Fruit fly (Drosophila melanogaster) whole organism, embryonic: ENCODE measurements around the gene PAN3.

Experiments used
- Adf1 ChIP-seq: fragments of 200-800 bp; sonication (Bioruptor generic); IDR thresholded peaks from 2 replicates; pipeline ENCODE4 v1.3.6; 2022; ENCODE audit warnings: missing biosample characterization, missing genetic modification characterization
- CG10321 ChIP-seq: fragments of 200-800 bp; sonication (Bioruptor generic); IDR thresholded peaks from 2 replicates; pipeline ENCODE4 v1.3.6; 2022; ENCODE audit warnings: missing biosample characterization, missing genetic modification characterization
- CG10366 ChIP-seq: fragments of 200-800 bp; sonication (Bioruptor generic); IDR thresholded peaks from 2 replicates; pipeline ENCODE4 v1.3.6; 2022; ENCODE audit warnings: missing biosample characterization, missing genetic modification characterization
- CG10543 ChIP-seq: fragments of 200-800 bp; sonication (Bioruptor generic); optimal IDR thresholded peaks from 3 replicates; lab custom pipeline; 2017; ENCODE audit warnings: missing biosample characterization, mild to moderate bottlenecking, missing genetic modification characterization, moderate library complexity
- CG11247 ChIP-seq: fragments of 200-800 bp; sonication (Bioruptor generic); IDR thresholded peaks from 2 replicates; pipeline ENCODE4 v1.3.6; 2022; ENCODE audit warnings: missing biosample characterization, missing genetic modification characterization
- CG12659 ChIP-seq: fragments of 200-800 bp; sonication (Bioruptor generic); optimal IDR thresholded peaks from 3 replicates; lab custom pipeline; 2017; ENCODE audit warnings: mild to moderate bottlenecking, missing biosample characterization, missing genetic modification reagents, missing genetic modification characterization
- CG13894 ChIP-seq: fragments of 200-800 bp; sonication (Bioruptor generic); optimal IDR thresholded peaks from 3 replicates; lab custom pipeline; 2018; ENCODE audit warnings: missing biosample characterization, mild to moderate bottlenecking, missing genetic modification characterization, moderate library complexity
- CG1792 ChIP-seq: fragments of 200-800 bp; sonication (Bioruptor generic); optimal IDR thresholded peaks from 2 replicates; lab custom pipeline; 2016; ENCODE audit warnings: missing biosample characterization, missing genetic modification characterization
- CG31365 ChIP-seq: fragments of 200-800 bp; sonication (Bioruptor generic); optimal IDR thresholded peaks from 2 replicates; lab custom pipeline; 2018; ENCODE audit warnings: missing biosample characterization, mild to moderate bottlenecking, missing genetic modification characterization
- CG3163 ChIP-seq: fragments of 200-800 bp; sonication (Bioruptor generic); optimal IDR thresholded peaks from 3 replicates; lab custom pipeline; 2016; ENCODE audit warnings: missing biosample characterization, missing genetic modification characterization
- CG34224 ChIP-seq: fragments of 200-800 bp; sonication (Bioruptor generic); IDR thresholded peaks from 3 replicates; pipeline ENCODE4 v1.3.6; 2022; ENCODE audit warnings: missing biosample characterization, missing genetic modification characterization; ENCODE audit not compliant: partially characterized antibody
- CG3847 ChIP-seq: fragments of 200-800 bp; sonication (Bioruptor generic); IDR thresholded peaks from 2 replicates; pipeline ENCODE4 v1.3.6; 2022; ENCODE audit warnings: missing biosample characterization, missing genetic modification characterization
- CG4328 ChIP-seq: fragments of 200-800 bp; sonication (Bioruptor generic); optimal IDR thresholded peaks from 3 replicates; lab custom pipeline; 2017; ENCODE audit warnings: missing biosample characterization, missing genetic modification reagents, missing genetic modification characterization
- CG7271 ChIP-seq: fragments of 200-800 bp; sonication (Bioruptor generic); optimal IDR thresholded peaks from 2 replicates; lab custom pipeline; 2018; ENCODE audit warnings: missing biosample characterization, mild to moderate bottlenecking, missing genetic modification characterization, moderate library complexity
- CG7786 ChIP-seq: fragments of 200-800 bp; sonication (Bioruptor generic); optimal IDR thresholded peaks from 2 replicates; lab custom pipeline; 2016; ENCODE audit warnings: missing biosample characterization, missing genetic modification characterization
- CG8944 ChIP-seq: fragments of 200-800 bp; sonication (Bioruptor generic); optimal IDR thresholded peaks from 3 replicates; lab custom pipeline; 2016; ENCODE audit warnings: missing biosample characterization, missing genetic modification characterization
- CG9876 ChIP-seq: fragments of 200-800 bp; sonication (Bioruptor generic); optimal IDR thresholded peaks from 2 replicates; lab custom pipeline; 2016; ENCODE audit warnings: missing biosample characterization, missing genetic modification characterization
- Dbx ChIP-seq: fragments of 200-800 bp; sonication (Bioruptor generic); IDR thresholded peaks from 3 replicates; pipeline ENCODE4 v1.3.6; 2022; ENCODE audit warnings: missing biosample characterization, missing genetic modification characterization
- Dref ChIP-seq: fragments of 200-800 bp; sonication (Bioruptor generic); IDR thresholded peaks from 2 replicates; pipeline ENCODE4 v1.3.6; 2022; ENCODE audit warnings: missing biosample characterization, missing genetic modification characterization
- E2f1 ChIP-seq: fragments of 200-800 bp; sonication (Bioruptor generic); IDR thresholded peaks from 2 replicates; pipeline ENCODE4 v1.3.6; 2022; ENCODE audit warnings: missing biosample characterization, missing genetic modification characterization
- Ets65A ChIP-seq: fragments of 200-800 bp; sonication (Bioruptor generic); peaks from one replicate; lab custom pipeline; 2016; ENCODE audit warnings: missing biosample characterization, missing genetic modification characterization
- HmgZ ChIP-seq: fragments of 200-800 bp; sonication (Bioruptor generic); optimal IDR thresholded peaks from 2 replicates; lab custom pipeline; 2018; ENCODE audit warnings: missing biosample characterization, mild to moderate bottlenecking, missing genetic modification characterization
- Nf-YA ChIP-seq: fragments of 200-800 bp; sonication (Bioruptor generic); IDR thresholded peaks from 2 replicates; pipeline ENCODE4 v1.3.6; 2022; ENCODE audit warnings: missing biosample characterization, missing genetic modification characterization
- Poxn ChIP-seq: fragments of 200-800 bp; sonication (Bioruptor generic); IDR thresholded peaks from 2 replicates; pipeline ENCODE4 v1.3.6; 2022; ENCODE audit warnings: missing biosample characterization, missing genetic modification characterization
- Side ChIP-seq: fragments of 200-800 bp; sonication (Bioruptor generic); optimal IDR thresholded peaks from 2 replicates; lab custom pipeline; 2016; ENCODE audit warnings: missing biosample characterization, missing genetic modification characterization
- Trl ChIP-seq, 3 experiments: fragments of >200 bp in 2 of 3; fragments of 200-800 bp in 1 of 3; sonication (Bioruptor generic) in 1 of 3; optimal IDR thresholded peaks; 2 replicates in 1 of 3; 3 replicates in 2 of 3; lab custom pipeline; 2016 to 2017; ENCODE audit warnings: missing biosample characterization in 1 of 3, missing genetic modification characterization in 1 of 3
- ab ChIP-seq: fragments of 200-800 bp; sonication (Bioruptor generic); optimal IDR thresholded peaks from 2 replicates; lab custom pipeline; 2016; ENCODE audit warnings: missing biosample characterization, missing genetic modification characterization
- al ChIP-seq: fragments of 200-800 bp; sonication (Bioruptor generic); IDR thresholded peaks from 2 replicates; pipeline ENCODE4 v1.3.6; 2022; ENCODE audit warnings: missing biosample characterization, missing genetic modification characterization
- bab2 ChIP-seq: fragments of 200-800 bp; sonication (Bioruptor generic); optimal IDR thresholded peaks from 2 replicates; lab custom pipeline; 2016; ENCODE audit warnings: missing biosample characterization, missing genetic modification characterization
- btn ChIP-seq: fragments of 200-800 bp; sonication (Bioruptor generic); optimal IDR thresholded peaks from 2 replicates; lab custom pipeline; 2016; ENCODE audit warnings: missing biosample characterization, missing genetic modification characterization
- caup ChIP-seq: fragments of 200-800 bp; sonication (Bioruptor generic); optimal IDR thresholded peaks from 3 replicates; lab custom pipeline; 2017; ENCODE audit warnings: missing biosample characterization, mild to moderate bottlenecking, missing genetic modification characterization, moderate library complexity; ENCODE audit not compliant: severe bottlenecking
- chif ChIP-seq, 2 experiments: fragments of 200-800 bp; sonication (Bioruptor generic); optimal IDR thresholded peaks; 3 replicates each; lab custom pipeline; 2016; ENCODE audit warnings: missing biosample characterization in 2 of 2, missing genetic modification characterization in 2 of 2
- crol ChIP-seq: fragments of 200-800 bp; sonication (Bioruptor generic); IDR thresholded peaks from 2 replicates; pipeline ENCODE4 v1.3.6; 2022; ENCODE audit warnings: missing biosample characterization, missing genetic modification characterization
- dan ChIP-seq: fragments of 200-800 bp; sonication (Bioruptor generic); IDR thresholded peaks from 2 replicates; pipeline ENCODE4 v1.3.6; 2022; ENCODE audit warnings: missing biosample characterization, missing genetic modification characterization
- dimm ChIP-seq: fragments of 200-800 bp; sonication (Bioruptor generic); IDR thresholded peaks from 2 replicates; pipeline ENCODE4 v1.3.6; 2022; ENCODE audit warnings: missing biosample characterization, missing genetic modification characterization
- ftz-f1 ChIP-seq: fragments of 200-800 bp; sonication (Bioruptor generic); optimal IDR thresholded peaks from 2 replicates; lab custom pipeline; 2016; ENCODE audit warnings: missing biosample characterization, missing genetic modification characterization
- jing ChIP-seq: fragments of 200-800 bp; sonication (Bioruptor generic); optimal IDR thresholded peaks from 2 replicates; lab custom pipeline; 2018; ENCODE audit warnings: missing biosample characterization, mild to moderate bottlenecking, missing genetic modification characterization
- kay ChIP-seq: fragments of 200-800 bp; sonication (Bioruptor generic); optimal IDR thresholded peaks from 2 replicates; lab custom pipeline; 2016; ENCODE audit warnings: missing biosample characterization, missing genetic modification characterization
- kni ChIP-seq: fragments of 200-800 bp; sonication (Bioruptor generic); optimal IDR thresholded peaks from 3 replicates; lab custom pipeline; 2017; ENCODE audit warnings: mild to moderate bottlenecking, missing biosample characterization, missing genetic modification reagents, missing genetic modification characterization
- nau ChIP-seq: fragments of 200-800 bp; sonication (Bioruptor generic); optimal IDR thresholded peaks from 3 replicates; lab custom pipeline; 2017; ENCODE audit warnings: missing biosample characterization, mild to moderate bottlenecking, missing genetic modification characterization, missing genetic modification reagents
- p53 ChIP-seq: fragments of 200-800 bp; sonication (Bioruptor generic); optimal IDR thresholded peaks from 2 replicates; lab custom pipeline; 2016; ENCODE audit warnings: missing biosample characterization, missing genetic modification characterization
- pfk ChIP-seq: fragments of 200-800 bp; sonication (Bioruptor generic); optimal IDR thresholded peaks from 2 replicates; lab custom pipeline; 2018; ENCODE audit warnings: missing biosample characterization, mild to moderate bottlenecking, missing genetic modification characterization, moderate library complexity
- prd ChIP-seq, 3 experiments: fragments of >200 bp in 2 of 3; fragments of 200-800 bp in 1 of 3; sonication (Bioruptor generic) in 1 of 3; optimal IDR thresholded peaks in 2 of 3; IDR thresholded peaks in 1 of 3; 2 replicates in 2 of 3; 3 replicates in 1 of 3; pipeline versions ENCODE4 v1.3.6 to Lab custom; 2017 to 2022; ENCODE audit warnings: missing biosample characterization in 1 of 3, missing genetic modification characterization in 1 of 3
- sim ChIP-seq: fragments of 200-800 bp; sonication (Bioruptor generic); IDR thresholded peaks from 2 replicates; pipeline ENCODE4 v1.3.6; 2022; ENCODE audit warnings: missing biosample characterization, missing genetic modification characterization
- slp2 ChIP-seq: fragments of 200-800 bp; sonication (Bioruptor generic); optimal IDR thresholded peaks from 2 replicates; lab custom pipeline; 2016; ENCODE audit warnings: missing biosample characterization, missing genetic modification characterization
- sob ChIP-seq: fragments of 200-800 bp; sonication (Bioruptor generic); IDR thresholded peaks from 2 replicates; pipeline ENCODE4 v1.3.6; 2022; ENCODE audit warnings: missing biosample characterization, missing genetic modification characterization
- tna ChIP-seq: fragments of 200-800 bp; sonication (Bioruptor generic); IDR thresholded peaks from 2 replicates; pipeline ENCODE4 v1.3.6; 2022; ENCODE audit warnings: missing biosample characterization, missing genetic modification characterization; ENCODE audit not compliant: partially characterized antibody
- z ChIP-seq: fragments of 200-800 bp; sonication (Bioruptor generic); IDR thresholded peaks from 3 replicates; pipeline ENCODE4 v1.3.6; 2022; ENCODE audit warnings: missing biosample characterization, missing genetic modification characterization
- zfh2 ChIP-seq: fragments of 200-800 bp; sonication (Bioruptor generic); optimal IDR thresholded peaks from 2 replicates; lab custom pipeline; 2016; ENCODE audit warnings: missing biosample characterization, missing genetic modification characterization

PAN3 gene

DNA sequence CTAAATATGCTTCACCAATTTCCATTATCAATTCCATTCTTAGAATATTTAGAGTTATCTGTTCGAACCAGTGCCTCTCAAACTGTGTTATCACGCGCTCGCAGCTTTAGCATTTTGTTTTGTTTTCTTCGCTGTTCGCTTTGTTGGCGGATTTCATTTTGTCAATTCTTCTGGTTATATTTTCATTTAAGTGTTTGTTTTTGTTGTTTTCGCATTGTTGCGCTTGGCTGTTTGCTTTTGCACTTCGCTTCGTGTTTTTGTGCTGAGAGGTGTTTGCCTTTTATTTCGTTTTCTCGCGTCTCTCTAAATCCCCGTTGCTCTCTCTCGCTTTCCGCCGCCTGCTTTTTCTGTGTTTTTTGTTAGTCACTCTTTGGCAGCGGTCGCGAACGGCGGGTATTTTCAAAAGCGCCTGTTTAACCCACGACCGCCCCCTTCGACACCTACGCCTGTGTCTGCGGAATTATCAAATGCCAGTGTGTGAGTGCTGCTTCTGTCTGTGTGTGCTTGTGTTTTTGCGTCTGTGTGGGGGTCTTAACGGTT, 6.7 kb downstream of the PAN3 start (continued):
- TF ChIP-seq Nf-YA (GFP tag; lab: Robert Waterston, UW) (0 out of 2 replicates have a peak, but pooled peaks have one; percentile 10), ab (GFP tag; lab: Kevin White, UChicago) (no peak), CG31365 (tag; lab: Kevin White, UChicago) (peak; percentile 58), CG10366 (GFP tag; lab: Robert Waterston, UW) (0 out of 2 replicates have a peak, but pooled peaks have one; percentile 27), slp2 (peak; percentile 31), nau (GFP tag; lab: Kevin White, UChicago) (peak; percentile 39), CG34224 (peak; percentile 47; the same call in 2 of the 3 replicates), CG3163 (GFP tag; lab: Kevin White, UChicago) (peak; percentile 46), caup (GFP tag; lab: Kevin White, UChicago) (peak; percentile 77), CG11247 (GFP tag; lab: Robert Waterston, UW) (peak; percentile 57), sob (peak; percentile 58; the same call in 1 of the 2 replicates), Dbx (peak; percentile 61; the same call in 1 of the 3 replicates), CG10543 (GFP tag; lab: Kevin White, UChicago) (peak; percentile 88), kni (GFP tag; lab: Kevin White, UChicago) (peak; percentile 37), dimm (GFP tag; lab: Robert Waterston, UW) (no peak), btn (GFP tag; lab: Kevin White, UChicago) (no peak), E2f1 (no peak), dan (GFP tag; lab: Robert Waterston, UW) (no peak), Adf1 (GFP tag; lab: Robert Waterston, UW) (peak; percentile 74), p53 (GFP tag; lab: Kevin White, UChicago) (peak; percentile 34), sim (GFP tag; lab: Robert Waterston, UW) (0 out of 2 replicates have a peak, but pooled peaks have one; percentile 21), CG12659 (GFP tag; lab: Kevin White, UChicago) (peak; percentile 14), CG9876 (peak; percentile 0), prd (optimal IDR thresholded peaks at IDR 0.05; lab: Kevin White, UChicago) (no peak), prd (GFP tag; IDR thresholded peaks at IDR 0.05; lab: Robert Waterston, UW) (no peak), zfh2 (peak; percentile 36), pfk (peak; percentile 32), Side (GFP tag; lab: Kevin White, UChicago) (peak; percentile 38), CG7271 (tag; lab: Kevin White, UChicago) (no peak), HmgZ (tag; lab: Kevin White, UChicago) (peak; percentile 78), al (GFP tag; lab: Robert Waterston, UW) (peak; percentile 20; the same call in 1 of the 2 replicates), CG13894 (peak; percentile 61), chif (GFP tag; optimal IDR thresholded peaks at IDR 0.05; lab: Kevin White, UChicago) (no peak), kay (peak; percentile 45), z (0 out of 3 replicates have a peak, but pooled peaks have one; percentile 47), jing (no peak), Dref (GFP tag; lab: Robert Waterston, UW) (peak; percentile 23; the same call in 1 of the 2 replicates), CG3847 (GFP tag; lab: Robert Waterston, UW) (peak; percentile 28; the same call in 1 of the 2 replicates), CG4328 (GFP tag; lab: Kevin White, UChicago) (peak; percentile 10), ftz-f1 (GFP tag; lab: Kevin White, UChicago) (peak; percentile 63), crol (GFP tag; lab: Robert Waterston, UW) (peak; percentile 72), CG1792 (GFP tag; lab: Kevin White, UChicago) (peak; percentile 15), bab2 (GFP tag; lab: Kevin White, UChicago) (peak; percentile 36), CG7786 (peak; percentile 36), Poxn (no peak), Trl (optimal IDR thresholded peaks at IDR 0.05; lab: Kevin White, UChicago) (peak; percentile 60 to 87), Trl (GFP tag; optimal IDR thresholded peaks at IDR 0.05; lab: Kevin White, UChicago) (peak; percentile 68), CG8944 (GFP tag; lab: Kevin White, UChicago) (no peak), tna (GFP tag; lab: Robert Waterston, UW) (peak; percentile 61; the same call in 1 of the 2 replicates), Ets65A (GFP tag; lab: Kevin White, UChicago) (no peak), CG10321 (GFP tag; lab: Robert Waterston, UW) (peak; percentile 36; the same call in 1 of the 2 replicates)
